Fruit fly (Drosophila melanogaster): ENCODE data around the gene CG8202.

The CG8202 gene

dm6 chr3R:8747871-8748775 lies 16.2 kb downstream of the CG8202 start (continued):
- TF ChIP-seq ap (GFP tag; IDR thresholded peaks at IDR 0.05), result no peak
- no peak for TF ChIP-seq bowl (GFP tag; IDR thresholded peaks at IDR 0.05)
- TF ChIP-seq CG32772 (GFP tag; IDR thresholded peaks at IDR 0.05), result no peak
- no peak for TF ChIP-seq ken (GFP tag; IDR thresholded peaks at IDR 0.05)
- TF ChIP-seq D (optimal IDR thresholded peaks at IDR 0.05), result no peak
- TF ChIP-seq D (GFP tag; optimal IDR thresholded peaks at IDR 0.05), result no peak
- TF ChIP-seq cg (GFP tag; optimal IDR thresholded peaks at IDR 0.05), result peak; percentile 81
- TF ChIP-seq CG10543 (GFP tag; optimal IDR thresholded peaks at IDR 0.05), result peak; percentile 2
- TF ChIP-seq pum (GFP tag; optimal IDR thresholded peaks at IDR 0.05), result no peak
- TF ChIP-seq Hey (tag; optimal IDR thresholded peaks at IDR 0.05), result no peak
- TF ChIP-seq salm (tag; optimal IDR thresholded peaks at IDR 0.05), result no peak
- TF ChIP-seq CG11723 (GFP tag; optimal IDR thresholded peaks at IDR 0.05), result no peak
- TF ChIP-seq psq (GFP tag; optimal IDR thresholded peaks at IDR 0.05), result no peak
- no peak for TF ChIP-seq dysf (GFP tag; IDR thresholded peaks at IDR 0.05)
- no peak for TF ChIP-seq CG6683 (GFP tag; optimal IDR thresholded peaks at IDR 0.05)
- no peak for TF ChIP-seq Hr78 (GFP tag; optimal IDR thresholded peaks at IDR 0.05)
- no peak for TF ChIP-seq stwl (tag; optimal IDR thresholded peaks at IDR 0.05)
- TF ChIP-seq sqz (GFP tag; optimal IDR thresholded peaks at IDR 0.05), result no peak
- no peak for TF ChIP-seq C15 (GFP tag; IDR thresholded peaks at IDR 0.05)
- TF ChIP-seq zfh2 (GFP tag; optimal IDR thresholded peaks at IDR 0.05), result no peak
- TF ChIP-seq NC2α (GFP tag; optimal IDR thresholded peaks at IDR 0.05), result no peak
- no peak for TF ChIP-seq lmd (GFP tag; IDR thresholded peaks at IDR 0.05)
- no peak for TF ChIP-seq B-H1 (GFP tag; IDR thresholded peaks at IDR 0.05)
- 0 out of 2 replicates have a peak, but pooled peaks have one; percentile 28 for TF ChIP-seq stc (GFP tag; IDR thresholded peaks at IDR 0.05)
- no peak for TF ChIP-seq Dref (GFP tag; IDR thresholded peaks at IDR 0.05)
- no peak for TF ChIP-seq Antp (GFP tag; optimal IDR thresholded peaks at IDR 0.05)
- TF ChIP-seq CG16815 (GFP tag; optimal IDR thresholded peaks at IDR 0.05), result no peak
- no peak for TF ChIP-seq CG10462 (GFP tag; optimal IDR thresholded peaks at IDR 0.05)
- no peak for TF ChIP-seq CG7987 (GFP tag; optimal IDR thresholded peaks at IDR 0.05)
- no peak for TF ChIP-seq Bdp1 (GFP tag; optimal IDR thresholded peaks at IDR 0.05)
- TF ChIP-seq Oli (tag; optimal IDR thresholded peaks at IDR 0.05), result no peak
- no peak for TF ChIP-seq Lim3 (GFP tag; IDR thresholded peaks at IDR 0.05)
- no peak for TF ChIP-seq Nf-YA (GFP tag; IDR thresholded peaks at IDR 0.05)
- TF ChIP-seq cwo (GFP tag; optimal IDR thresholded peaks at IDR 0.05), result peak; percentile 14
- TF ChIP-seq CG8924 (tag; optimal IDR thresholded peaks at IDR 0.05), result no peak
- TF ChIP-seq CTCF (GFP tag; optimal IDR thresholded peaks at IDR 0.05), result no peak
- no peak for TF ChIP-seq slou (GFP tag; optimal IDR thresholded peaks at IDR 0.05)
- TF ChIP-seq CG9215 (GFP tag; IDR thresholded peaks at IDR 0.05), result no peak
- TF ChIP-seq CG8290 (GFP tag; optimal IDR thresholded peaks at IDR 0.05), result no peak
- TF ChIP-seq CG8290 (tag; optimal IDR thresholded peaks at IDR 0.05), result no peak
- TF ChIP-seq corto (GFP tag; optimal IDR thresholded peaks at IDR 0.05), result peak; percentile 69
- TF ChIP-seq seq (GFP tag; IDR thresholded peaks at IDR 0.05), result no peak
- TF ChIP-seq CG7271 (tag; optimal IDR thresholded peaks at IDR 0.05), result no peak
- no peak for TF ChIP-seq Nf-YC (tag; optimal IDR thresholded peaks at IDR 0.05)
- TF ChIP-seq Mes4 (GFP tag; optimal IDR thresholded peaks at IDR 0.05), result no peak
- TF ChIP-seq HLH4C (GFP tag; IDR thresholded peaks at IDR 0.05; ENCODE audit: partially characterized antibody), result no peak; the same call in 2 of the 3 replicates
- TF ChIP-seq Camta (GFP tag; optimal IDR thresholded peaks at IDR 0.05), result no peak
- no peak for TF ChIP-seq CG1832 (GFP tag; optimal IDR thresholded peaks at IDR 0.05)
- no peak for TF ChIP-seq CG12391 (tag; optimal IDR thresholded peaks at IDR 0.05)
- peak; percentile 9 for TF ChIP-seq Sin3A (optimal IDR thresholded peaks at IDR 0.05)
- TF ChIP-seq CG14667 (GFP tag; IDR thresholded peaks at IDR 0.05), result no peak
- TF ChIP-seq Ravus (GFP tag; IDR thresholded peaks at IDR 0.05), result no peak

Data from whole organism, embryonic.